Fruit fly (Drosophila melanogaster) whole organism: ENCODE data around the gene CG8924.

Experiments
- CG8478 ChIP-seq: fragments of >200 bp; optimal IDR thresholded peaks from 2 replicates; lab custom pipeline; 2018; ENCODE audit warnings: inconsistent platforms
- Dll ChIP-seq: fragments of >200 bp; optimal IDR thresholded peaks from 2 replicates; lab custom pipeline; 2017
- EcR ChIP-seq, 2 experiments: fragments of >200 bp; optimal IDR thresholded peaks; 2 replicates each; lab custom pipeline; 2017; ENCODE audit warnings: missing biosample characterization in 2 of 2, missing genetic modification characterization in 2 of 2, missing genetic modification reagents in 2 of 2
- pan ChIP-seq: fragments of >200 bp; optimal IDR thresholded peaks from 2 replicates; lab custom pipeline; 2017
- psq ChIP-seq: fragments of >200 bp; optimal IDR thresholded peaks from 2 replicates; lab custom pipeline; 2017
- usp ChIP-seq: fragments of >200 bp; optimal IDR thresholded peaks from 2 replicates; lab custom pipeline; 2017; ENCODE audit warnings: missing biosample characterization, missing genetic modification characterization, mixed read lengths

CG8924 gene

dm6 chrX:15991618-15992526 lies 51.0 kb downstream of the CG8924 start, which contains the start of the genes CG46312, eIF5 and exd:
TSS of gene CG46312 (minus strand) at chrX:15991974.
TSS of gene eIF5 (minus strand) at chrX:15991974.
TSS of gene exd (plus strand) at chrX:15992468.
- no peak for TF ChIP-seq usp
- no peak for TF ChIP-seq CG8478
- no peak for TF ChIP-seq Dll (lab: Kevin White, UChicago)
- TF ChIP-seq pan (lab: Kevin White, UChicago): no peak
- no peak for TF ChIP-seq EcR (GFP tag; optimal IDR thresholded peaks at IDR 0.05; lab: Kevin White, UChicago)
- no peak for TF ChIP-seq psq (lab: Kevin White, UChicago)

dm6 chrX:15992527-15992897 lies 51.6 kb downstream of the CG8924 start:
- TF ChIP-seq pan (lab: Kevin White, UChicago): no peak
- no peak for TF ChIP-seq usp
- TF ChIP-seq Dll (lab: Kevin White, UChicago): no peak
- TF ChIP-seq CG8478: no peak
- TF ChIP-seq psq (lab: Kevin White, UChicago): no peak
